Worm (Caenorhabditis elegans): ENCODE results near the gene K10D6.4.
A peak's percentile ranks its signal among the peaks of the same experiment; 100 is the strongest.

The K10D6.4 gene

DNA sequence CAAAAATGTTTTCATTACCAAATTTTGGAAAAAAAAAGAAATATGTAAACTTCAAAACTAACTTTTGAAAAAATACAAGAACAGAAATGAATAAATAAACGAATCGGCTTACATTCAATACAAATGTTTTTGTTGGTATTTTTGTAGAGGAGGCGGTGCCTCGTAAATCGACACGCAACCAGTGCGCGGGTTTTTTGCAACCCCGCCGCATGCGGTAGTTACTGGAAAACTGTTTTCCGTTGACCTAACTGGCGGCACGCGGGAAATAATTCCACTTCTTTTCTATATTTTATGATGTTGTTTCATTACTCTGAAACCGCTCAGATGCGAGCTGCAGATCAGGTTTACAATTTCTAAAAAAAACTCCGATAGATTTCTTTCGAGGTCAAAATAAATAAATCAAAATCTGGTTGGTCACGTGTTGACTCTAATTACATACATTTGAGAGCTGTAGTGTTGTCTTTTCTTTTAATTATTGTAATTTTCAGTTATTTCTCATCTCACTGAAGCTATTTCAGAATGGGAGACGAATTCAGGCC is 37.5 kb downstream of the K10D6.4 start, which contains the start of the genes dvc-1 and ima-1 (continued):
- TF ChIP-seq hlh-12 (tag; optimal IDR thresholded peaks at IDR 0.05) (no peak), sea-2 (GFP tag; IDR thresholded peaks at IDR 0.05) (no peak), dox-1 (GFP tag; IDR thresholded peaks at IDR 0.05) (peak; percentile 95), C17E4.6 (GFP tag; IDR thresholded peaks at IDR 0.05) (peak; percentile 93), let-607 (tag; optimal IDR thresholded peaks at IDR 0.05) (no peak), attf-5 (GFP tag; optimal IDR thresholded peaks at IDR 0.05) (peak; percentile 84), tlf-1 (GFP tag; optimal IDR thresholded peaks at IDR 0.05) (peak; percentile 89), F49E8.2 (tag; optimal IDR thresholded peaks at IDR 0.05; ENCODE audit: insufficient read depth) (peak; percentile 66), lin-26 (GFP tag; IDR thresholded peaks at IDR 0.05) (peak; percentile 78), hmg-20 (GFP tag; IDR thresholded peaks at IDR 0.05) (no peak), Y53G8AR.9 (GFP tag; conservative IDR thresholded peaks at IDR 0.05) (peak; percentile 60), gei-17 (GFP tag; optimal IDR thresholded peaks at IDR 0.05) (no peak), ceh-91 (GFP tag; IDR thresholded peaks at IDR 0.05) (peak; percentile 94), ZK185.1 (tag; optimal IDR thresholded peaks at IDR 0.05; ENCODE audit: poor library complexity, severe bottlenecking) (no peak), ets-4 (GFP tag; optimal IDR thresholded peaks at IDR 0.05) (no peak), Y95B8A.8 (GFP tag; IDR thresholded peaks at IDR 0.05) (peak; percentile 81), nhr-80 (tag; optimal IDR thresholded peaks at IDR 0.05) (peak; percentile 45), ccch-3 (GFP tag; optimal IDR thresholded peaks at IDR 0.05) (no peak), lin-35 (GFP tag; optimal IDR thresholded peaks at IDR 0.05) (peak; percentile 8 to 59 (median 43)), attf-3 (GFP tag; conservative IDR thresholded peaks at IDR 0.05) (peak; percentile 60; the same call in 1 of the 2 replicates), D2030.7 (GFP tag; IDR thresholded peaks at IDR 0.05) (peak; percentile 91), lin-54 (GFP tag; optimal IDR thresholded peaks at IDR 0.05) (peak; percentile 84), ztf-18 (tag; optimal IDR thresholded peaks at IDR 0.05) (peak; percentile 67), madf-6 (GFP tag; IDR thresholded peaks at IDR 0.05) (peak; percentile 98), fkh-3 (tag; optimal IDR thresholded peaks at IDR 0.05) (no peak), repo-1 (tag; optimal IDR thresholded peaks at IDR 0.05) (no peak), athp-1 (tag; optimal IDR thresholded peaks at IDR 0.05) (peak; percentile 80), ceh-27 (GFP tag; optimal IDR thresholded peaks at IDR 0.05) (peak; percentile 38), snpc-1.1 (tag; optimal IDR thresholded peaks at IDR 0.05; ENCODE audit: insufficient read depth) (peak; percentile 37), F57A8.1 (GFP tag; optimal IDR thresholded peaks at IDR 0.05) (no peak), mxl-1 (tag; optimal IDR thresholded peaks at IDR 0.05) (no peak), F37B4.10 (GFP tag; IDR thresholded peaks at IDR 0.05) (0 out of 2 replicates have a peak, but pooled peaks have one; percentile 49), die-1 (tag; optimal IDR thresholded peaks at IDR 0.05) (peak; percentile 72), egrh-3 (GFP tag; IDR thresholded peaks at IDR 0.05) (peak; percentile 48; the same call in 1 of the 2 replicates), Y53F4B.3 (GFP tag; IDR thresholded peaks at IDR 0.05) (no peak), somi-1 (GFP tag; optimal IDR thresholded peaks at IDR 0.05) (no peak), aptf-2 (GFP tag; conservative IDR thresholded peaks at IDR 0.05) (0 out of 2 replicates have a peak, but pooled peaks have one; percentile 18), hsf-1 (GFP tag; IDR thresholded peaks at IDR 0.05) (peak; percentile 85; the same call in 1 of the 2 replicates), ztf-6 (GFP tag; IDR thresholded peaks at IDR 0.05) (no peak), ekl-4 (GFP tag; IDR thresholded peaks at IDR 0.05) (peak; percentile 84), nhr-120 (GFP tag; IDR thresholded peaks at IDR 0.05) (no peak), F22D6.2 (tag; optimal IDR thresholded peaks at IDR 0.05) (no peak), Y79H2A.3 (GFP tag; conservative IDR thresholded peaks at IDR 0.05) (peak; percentile 55; the same call in 1 of the 2 replicates), bed-1 (GFP tag; IDR thresholded peaks at IDR 0.05) (no peak), K11D2.4 (GFP tag; IDR thresholded peaks at IDR 0.05) (no peak), B0035.1 (tag; optimal IDR thresholded peaks at IDR 0.05) (no peak), atf-7 (tag; optimal IDR thresholded peaks at IDR 0.05) (no peak), sdz-38 (tag; optimal IDR thresholded peaks at IDR 0.05) (no peak)
